Worm (Caenorhabditis elegans): ENCODE data around the gene T22C8.4.

DNA sequence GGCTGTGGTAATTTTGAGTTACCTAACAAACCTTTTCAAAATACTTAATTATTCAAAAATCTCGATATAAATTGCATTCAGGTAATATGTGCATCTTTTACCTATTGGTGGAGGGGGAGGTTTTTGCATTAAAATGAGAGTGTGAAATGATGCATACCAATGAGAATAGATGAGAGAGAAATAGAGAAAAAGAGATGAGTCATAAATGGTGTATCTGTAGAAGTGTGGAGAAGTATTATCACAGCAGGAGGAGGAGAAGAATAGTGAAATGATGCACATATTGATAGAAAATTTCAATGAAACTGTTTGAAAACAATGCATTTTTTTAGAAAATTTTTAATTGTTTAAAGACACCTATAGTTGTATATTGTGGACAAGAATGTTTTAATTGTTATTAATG lies 17.2 kb upstream of the T22C8.4 start:
- TF ChIP-seq him-1 (tag; optimal IDR thresholded peaks at IDR 0.05) (no peak), W03F9.2 (tag; optimal IDR thresholded peaks at IDR 0.05) (no peak), dao-5 (tag; optimal IDR thresholded peaks at IDR 0.05) (no peak)

All from whole organism, L4/young adult.